Fruit fly (Drosophila melanogaster): ENCODE data around the gene Elo68beta.

Gene Elo68beta

DNA sequence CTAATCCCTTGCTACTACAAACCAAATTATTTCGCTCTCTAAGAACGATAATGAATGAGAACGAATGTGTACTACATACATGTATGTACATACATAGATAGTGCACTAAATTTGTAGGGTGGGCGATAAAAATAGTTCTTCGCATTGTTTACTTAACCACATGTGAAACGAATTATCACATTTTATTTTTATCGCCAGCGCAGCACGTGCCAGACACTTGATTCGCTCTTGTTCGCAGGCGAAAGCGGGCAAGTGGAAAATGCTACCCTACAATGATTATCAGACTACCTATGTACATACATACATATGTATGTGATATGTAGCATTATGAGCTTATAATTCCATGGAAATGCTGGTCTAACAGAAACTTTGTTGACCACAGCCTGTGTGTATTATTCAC, 15.7 kb downstream of the Elo68beta start (continued):
- TF ChIP-seq cg (GFP tag; optimal IDR thresholded peaks at IDR 0.05) = peak; percentile 46
- no peak for TF ChIP-seq inv (GFP tag; IDR thresholded peaks at IDR 0.05; ENCODE audit: partially characterized antibody)
- TF ChIP-seq CG3838 (GFP tag; optimal IDR thresholded peaks at IDR 0.05) = no peak
- TF ChIP-seq CG8290 (GFP tag; optimal IDR thresholded peaks at IDR 0.05) = no peak
- peak in 1 of 2 experiments; percentile 53 for TF ChIP-seq CG8290 (tag; optimal IDR thresholded peaks at IDR 0.05)
- TF ChIP-seq dm (GFP tag; optimal IDR thresholded peaks at IDR 0.05) = peak; percentile 29
- TF ChIP-seq twi (tag; optimal IDR thresholded peaks at IDR 0.05) = peak; percentile 80
- TF ChIP-seq CG8924 (tag; optimal IDR thresholded peaks at IDR 0.05) = no peak
- peak; percentile 7 for TF ChIP-seq pros (GFP tag; optimal IDR thresholded peaks at IDR 0.05)
- peak; percentile 84 for TF ChIP-seq kah (GFP tag; optimal IDR thresholded peaks at IDR 0.05)
- 0 out of 3 replicates have a peak, but pooled peaks have one; percentile 23 for TF ChIP-seq CG2199 (GFP tag; IDR thresholded peaks at IDR 0.05)
- peak; percentile 42 for TF ChIP-seq fd64A (GFP tag; optimal IDR thresholded peaks at IDR 0.05)
- no peak for TF ChIP-seq CG9817 (tag; optimal IDR thresholded peaks at IDR 0.05)
- TF ChIP-seq CG10321 (GFP tag; IDR thresholded peaks at IDR 0.05) = no peak
- peak; percentile 80 for TF ChIP-seq mirr (GFP tag; optimal IDR thresholded peaks at IDR 0.05)
- no peak for TF ChIP-seq HLH4C (GFP tag; IDR thresholded peaks at IDR 0.05; ENCODE audit: partially characterized antibody)
- no peak for TF ChIP-seq dan (GFP tag; IDR thresholded peaks at IDR 0.05)
- peak; percentile 42 for TF ChIP-seq CG34376 (GFP tag; optimal IDR thresholded peaks at IDR 0.05)
- peak in 1 of 2 experiments; percentile 26 for TF ChIP-seq eve (GFP tag; optimal IDR thresholded peaks at IDR 0.05)
- peak; percentile 63 for TF ChIP-seq bigmax (GFP tag; optimal IDR thresholded peaks at IDR 0.05)
- TF ChIP-seq CG15479 (GFP tag; optimal IDR thresholded peaks at IDR 0.05) = peak; percentile 48

DNA sequence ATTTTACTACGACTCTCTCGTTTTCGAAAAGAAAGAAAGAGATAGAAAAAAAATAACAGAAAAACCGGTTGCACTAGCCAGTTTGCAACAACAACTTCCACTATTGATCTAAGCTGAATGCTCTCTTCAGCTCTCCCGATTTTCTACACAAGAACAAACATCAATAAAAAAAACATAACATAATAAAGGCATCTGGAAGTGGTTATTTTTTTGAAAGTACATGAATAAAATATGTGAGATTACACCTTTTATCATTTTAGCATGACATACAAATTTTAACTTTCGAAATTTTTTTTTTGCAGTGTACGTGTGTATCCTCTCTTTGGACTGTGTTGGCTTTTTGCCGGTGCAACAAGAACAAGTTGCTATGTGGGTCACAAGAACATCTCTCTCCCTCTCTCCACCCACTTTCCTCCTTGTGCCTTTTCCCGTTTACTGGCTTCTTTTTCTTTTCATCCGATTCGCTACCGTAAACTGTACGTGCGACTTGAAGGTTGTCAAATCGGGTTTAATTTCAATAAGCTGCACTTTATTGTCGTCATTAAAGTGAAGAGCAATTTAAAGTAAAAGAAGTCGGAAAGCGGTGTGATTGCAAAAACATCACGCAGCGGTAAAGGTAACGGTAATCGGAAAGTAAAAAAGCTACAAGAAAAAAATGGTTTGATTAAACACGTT, 16.8 kb downstream of the Elo68beta start:
- peak; percentile 97 for TF ChIP-seq CG8089 (GFP tag; optimal IDR thresholded peaks at IDR 0.05)
- TF ChIP-seq CG11093 (GFP tag; IDR thresholded peaks at IDR 0.05) = peak; percentile 94
- peak; percentile 82 for TF ChIP-seq gro (GFP tag; optimal IDR thresholded peaks at IDR 0.05)
- TF ChIP-seq ash1 (GFP tag; optimal IDR thresholded peaks at IDR 0.05) = peak; percentile 33
- peak; percentile 98 for TF ChIP-seq chif (GFP tag; optimal IDR thresholded peaks at IDR 0.05)
- peak; percentile 97 for TF ChIP-seq CG31441 (GFP tag; IDR thresholded peaks at IDR 0.05)
- TF ChIP-seq CG13296 (GFP tag; optimal IDR thresholded peaks at IDR 0.05) = peak; percentile 94
- peak; percentile 94 for TF ChIP-seq Aef1 (GFP tag; IDR thresholded peaks at IDR 0.05)
- peak; percentile 97 for TF ChIP-seq gce (GFP tag; IDR thresholded peaks at IDR 0.05)
- no peak for TF ChIP-seq CG7963 (GFP tag; IDR thresholded peaks at IDR 0.05; ENCODE audit: partially characterized antibody)
- TF ChIP-seq Ptx1 (GFP tag; IDR thresholded peaks at IDR 0.05) = peak; percentile 97
- TF ChIP-seq lilli (GFP tag; optimal IDR thresholded peaks at IDR 0.05) = peak; percentile 95
- TF ChIP-seq CG31388 (GFP tag; optimal IDR thresholded peaks at IDR 0.05) = peak; percentile 93
- peak; percentile 82 for TF ChIP-seq CG17186 (GFP tag; optimal IDR thresholded peaks at IDR 0.05)
- TF ChIP-seq CG11504 (tag; optimal IDR thresholded peaks at IDR 0.05) = peak; percentile 97
- TF ChIP-seq CG7987 (GFP tag; optimal IDR thresholded peaks at IDR 0.05) = peak; percentile 86
- peak; percentile 99 for TF ChIP-seq Sox102F (GFP tag; optimal IDR thresholded peaks at IDR 0.05)
- TF ChIP-seq wek (GFP tag; optimal IDR thresholded peaks at IDR 0.05) = peak; percentile 78
- peak; percentile 84 for TF ChIP-seq wdn (GFP tag; IDR thresholded peaks at IDR 0.05)
- peak; percentile 88 for TF ChIP-seq fd102C (GFP tag; optimal IDR thresholded peaks at IDR 0.05)
- peak; percentile 82 for TF ChIP-seq CG17612 (GFP tag; IDR thresholded peaks at IDR 0.05)
- TF ChIP-seq dan (GFP tag; IDR thresholded peaks at IDR 0.05) = peak; percentile 87
- peak; percentile 91 for TF ChIP-seq CG7372 (GFP tag; IDR thresholded peaks at IDR 0.05)
- peak; percentile 95 for TF ChIP-seq sisA (GFP tag; IDR thresholded peaks at IDR 0.05)
- peak; percentile 82 for TF ChIP-seq CG4328 (GFP tag; optimal IDR thresholded peaks at IDR 0.05)
- TF ChIP-seq Nf-YB (GFP tag; optimal IDR thresholded peaks at IDR 0.05) = peak; percentile 88
- peak; percentile 95 for TF ChIP-seq B-H1 (GFP tag; IDR thresholded peaks at IDR 0.05)
- peak; percentile 95 for TF ChIP-seq Rx (GFP tag; IDR thresholded peaks at IDR 0.05)
- peak; percentile 96 for TF ChIP-seq bab2 (GFP tag; optimal IDR thresholded peaks at IDR 0.05)
- peak; percentile 82; the same call in 2 of the 3 replicates for TF ChIP-seq Dbx (GFP tag; IDR thresholded peaks at IDR 0.05)
